Fruit fly (Drosophila melanogaster): ENCODE measurements around the gene CG17734.

Gene CG17734

dm6 chr3R:11216156-11216630 lies 27.6 kb downstream of the CG17734 start, which contains the start of the genes RpS25 and CG4820 (continued):
- peak; percentile 88 for TF ChIP-seq tgo (GFP tag; IDR thresholded peaks at IDR 0.05)
- peak; percentile 79 for TF ChIP-seq Nf-YA (GFP tag; IDR thresholded peaks at IDR 0.05)
- peak; percentile 94 for TF ChIP-seq odd (GFP tag; optimal IDR thresholded peaks at IDR 0.05)
- TF ChIP-seq CG17361 (GFP tag; IDR thresholded peaks at IDR 0.05): peak; percentile 88
- no peak for TF ChIP-seq CG8765 (GFP tag; IDR thresholded peaks at IDR 0.05)
- TF ChIP-seq CG12659 (GFP tag; optimal IDR thresholded peaks at IDR 0.05): peak; percentile 98
- TF ChIP-seq HmgD (GFP tag; optimal IDR thresholded peaks at IDR 0.05): peak; percentile 90
- peak; percentile 94 for TF ChIP-seq pho (GFP tag; optimal IDR thresholded peaks at IDR 0.05)
- TF ChIP-seq CkIIα-i1 (GFP tag; IDR thresholded peaks at IDR 0.05): no peak
- peak; percentile 91 for TF ChIP-seq her (GFP tag; optimal IDR thresholded peaks at IDR 0.05)
- TF ChIP-seq Jarid2 (GFP tag; optimal IDR thresholded peaks at IDR 0.05): peak; percentile 75
- TF ChIP-seq CG6689 (GFP tag; IDR thresholded peaks at IDR 0.05): peak; percentile 96
- TF ChIP-seq Dp (GFP tag; optimal IDR thresholded peaks at IDR 0.05): peak; percentile 64
- TF ChIP-seq Gug (GFP tag; IDR thresholded peaks at IDR 0.05): peak; percentile 38; the same call in 2 of the 4 replicates
- peak; percentile 59; the same call in 2 of the 3 replicates for TF ChIP-seq Aef1 (GFP tag; IDR thresholded peaks at IDR 0.05)
- TF ChIP-seq sima (GFP tag; optimal IDR thresholded peaks at IDR 0.05): peak; percentile 73
- peak; percentile 55; the same call in 1 of the 2 replicates for TF ChIP-seq ham (GFP tag; IDR thresholded peaks at IDR 0.05)
- TF ChIP-seq hth (optimal IDR thresholded peaks at IDR 0.05): no peak
- TF ChIP-seq H2.0 (GFP tag; IDR thresholded peaks at IDR 0.05): peak; percentile 84
- peak; percentile 75 for TF ChIP-seq CG3838 (GFP tag; optimal IDR thresholded peaks at IDR 0.05)
- peak; percentile 90 for TF ChIP-seq slp2 (GFP tag; optimal IDR thresholded peaks at IDR 0.05)
- peak; percentile 92 for TF ChIP-seq Sry-δ (GFP tag; optimal IDR thresholded peaks at IDR 0.05)
- TF ChIP-seq nau (GFP tag; optimal IDR thresholded peaks at IDR 0.05): peak; percentile 95
- TF ChIP-seq HLH3B (GFP tag; IDR thresholded peaks at IDR 0.05): peak; percentile 82
- peak; percentile 74 for TF ChIP-seq CG9932 (GFP tag; IDR thresholded peaks at IDR 0.05)
- peak; percentile 79 for TF ChIP-seq stc (GFP tag; IDR thresholded peaks at IDR 0.05)
- peak; percentile 71 for TF ChIP-seq sim (GFP tag; IDR thresholded peaks at IDR 0.05)
- peak; percentile 77 for TF ChIP-seq tap (tag; optimal IDR thresholded peaks at IDR 0.05)
- TF ChIP-seq dmrt11E (tag; optimal IDR thresholded peaks at IDR 0.05): peak; percentile 85
- peak; percentile 81 for TF ChIP-seq CG11695 (GFP tag; IDR thresholded peaks at IDR 0.05)
- peak; percentile 84 for TF ChIP-seq CG11504 (tag; optimal IDR thresholded peaks at IDR 0.05)
- peak; percentile 88 for TF ChIP-seq maf-S (GFP tag; optimal IDR thresholded peaks at IDR 0.05)
- peak; percentile 94 for TF ChIP-seq CHES-1-like (GFP tag; optimal IDR thresholded peaks at IDR 0.05)
- peak; percentile 81 for TF ChIP-seq Dip3 (GFP tag; optimal IDR thresholded peaks at IDR 0.05)
- peak; percentile 93 for TF ChIP-seq Dll (GFP tag; IDR thresholded peaks at IDR 0.05; ENCODE audit: partially characterized antibody)
- TF ChIP-seq CG13775 (GFP tag; optimal IDR thresholded peaks at IDR 0.05): peak; percentile 97
- peak; percentile 96 for TF ChIP-seq NfI (GFP tag; optimal IDR thresholded peaks at IDR 0.05)
- peak; percentile 89 for TF ChIP-seq CG10267 (tag; optimal IDR thresholded peaks at IDR 0.05)

- TF ChIP-seq Deaf1 (tag; optimal IDR thresholded peaks at IDR 0.05) (peak; percentile 34), Optix (GFP tag; IDR thresholded peaks at IDR 0.05) (no peak), CG12236 (GFP tag; optimal IDR thresholded peaks at IDR 0.05) (no peak), Drgx (GFP tag; IDR thresholded peaks at IDR 0.05) (no peak), CG10267 (tag; optimal IDR thresholded peaks at IDR 0.05) (peak; percentile 54), CG9932 (GFP tag; IDR thresholded peaks at IDR 0.05) (peak; percentile 77), gfzf (GFP tag; optimal IDR thresholded peaks at IDR 0.05) (peak; percentile 13), MESR4 (GFP tag; optimal IDR thresholded peaks at IDR 0.05) (peak; percentile 55), Elba2 (GFP tag; optimal IDR thresholded peaks at IDR 0.05) (peak; percentile 75), Awh (GFP tag; IDR thresholded peaks at IDR 0.05) (no peak), B-H1 (GFP tag; IDR thresholded peaks at IDR 0.05) (no peak), mld (GFP tag; IDR thresholded peaks at IDR 0.05; ENCODE audit: partially characterized antibody) (no peak), kah (GFP tag; optimal IDR thresholded peaks at IDR 0.05) (peak; percentile 11), CG1792 (GFP tag; optimal IDR thresholded peaks at IDR 0.05) (peak; percentile 45), CG4424 (GFP tag; optimal IDR thresholded peaks at IDR 0.05) (peak; percentile 37), TFAM (GFP tag; optimal IDR thresholded peaks at IDR 0.05) (no peak), Hr51 (GFP tag; optimal IDR thresholded peaks at IDR 0.05) (peak; percentile 34 to 62)
Measured at dm6 chr3R:11214449-11214950, 29.3 kb downstream of the CG17734 start, which contains the start of gene ZnT86D. Gene ZnT86D (minus strand): TSS chr3R:11214539.
